Worm (Caenorhabditis elegans) whole organism, early embryonic: Measurements from ENCODE around the gene F17E9.18.

ENCODE experiments used
- B0310.2 ChIP-seq: sonication (generic microtip); optimal IDR thresholded peaks from 2 replicates; lab custom pipeline; 2016; ENCODE audit warnings: mild to moderate bottlenecking, missing genetic modification characterization, missing compliant biosample characterization
- aly-1 ChIP-seq: sonication (generic microtip); optimal IDR thresholded peaks from 2 replicates; lab custom pipeline; 2016; ENCODE audit warnings: missing genetic modification characterization, missing compliant biosample characterization
- ama-1 ChIP-seq: fragments of 150-350 bp; optimal IDR thresholded peaks from 2 replicates; lab custom pipeline; 2014
- ceh-13 ChIP-seq: fragments of 200-800 bp; sonication (Bioruptor generic); optimal IDR thresholded peaks from 2 replicates; lab custom pipeline; 2018; ENCODE audit warnings: mild to moderate bottlenecking, missing genetic modification characterization, missing compliant biosample characterization
- hmg-4 ChIP-seq: fragments of 200-800 bp; sonication (Bioruptor generic); optimal IDR thresholded peaks from 2 replicates; lab custom pipeline; 2018; ENCODE audit warnings: mild to moderate bottlenecking, missing genetic modification characterization, missing compliant biosample characterization
- tra-4 ChIP-seq: sonication (generic microtip); optimal IDR thresholded peaks from 2 replicates; lab custom pipeline; 2017; ENCODE audit warnings: missing genetic modification characterization, missing compliant biosample characterization

DNA sequence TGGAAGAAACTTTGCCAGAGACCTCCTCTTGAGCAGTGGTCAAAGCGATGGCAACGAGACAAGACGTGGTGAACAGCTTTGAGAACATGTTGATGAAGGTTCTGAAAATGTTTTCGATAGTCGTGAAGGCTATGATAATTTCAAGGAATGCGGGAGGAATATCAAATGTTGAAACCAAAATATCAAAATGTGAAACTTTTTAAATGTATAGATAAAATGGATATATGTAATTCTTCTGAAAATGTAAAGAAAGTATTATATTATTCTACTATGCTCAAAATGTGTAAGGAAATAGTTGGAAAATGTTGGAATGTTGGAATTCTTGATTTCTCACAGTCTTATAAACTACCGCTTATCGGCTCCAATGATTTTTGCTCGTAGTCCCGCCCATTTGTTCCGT is 22.2 kb upstream of the F17E9.18 start, which contains the start of gene D2096.6:
- TF ChIP-seq hmg-4 (GFP tag; lab: Kevin White, UChicago) (no peak), ceh-13 (GFP tag; lab: Kevin White, UChicago) (no peak), ama-1 (no peak), B0310.2 (tag; lab: Kevin White, UChicago) (no peak), aly-1 (tag; lab: Kevin White, UChicago) (no peak), tra-4 (no peak)
